Fruit fly (Drosophila melanogaster) whole organism, adult: Measurements from ENCODE around the gene Rtnl1.
A peak's percentile ranks its signal among the peaks of the same experiment; 100 is the strongest.

ENCODE experiments used
- CG14711 ChIP-seq: fragments of 200-800 bp; sonication (Bioruptor generic); optimal IDR thresholded peaks from 2 replicates; lab custom pipeline; 2018; ENCODE audit warnings: missing biosample characterization, mild to moderate bottlenecking, missing genetic modification characterization, moderate library complexity
- CG7045 ChIP-seq: fragments of 200-800 bp; sonication (Bioruptor generic); optimal IDR thresholded peaks from 2 replicates; lab custom pipeline; 2017; ENCODE audit warnings: missing biosample characterization, mild to moderate bottlenecking, missing genetic modification characterization
- Hr96 ChIP-seq: fragments of 200-800 bp; sonication (Bioruptor generic); optimal IDR thresholded peaks from 2 replicates; lab custom pipeline; 2016; ENCODE audit warnings: missing biosample characterization, missing genetic modification characterization
- kay ChIP-seq: fragments of 200-800 bp; sonication (Bioruptor generic); peaks from one replicate; lab custom pipeline; 2016; ENCODE audit warnings: missing biosample characterization, missing genetic modification characterization, borderline replicate concordance
- toe ChIP-seq: fragments of 200-800 bp; sonication (Bioruptor generic); optimal IDR thresholded peaks from 2 replicates; lab custom pipeline; 2016; ENCODE audit warnings: missing biosample characterization, missing genetic modification characterization

dm6 chr2L:4965420-4965819 lies 44.1 kb downstream of the Rtnl1 start, which contains the start of gene CG34125:
- no peak for TF ChIP-seq toe
- peak; percentile 96 for TF ChIP-seq CG14711 (tag; lab: Kevin White, UChicago)
- TF ChIP-seq Hr96 (GFP tag; lab: Kevin White, UChicago): no peak
- no peak for TF ChIP-seq CG7045 (GFP tag; lab: Kevin White, UChicago)
- no peak for TF ChIP-seq kay
